Worm (Caenorhabditis elegans) whole organism, young adult: Measurements from ENCODE around the gene idpp-5.

Experiments used
- B0261.1 ChIP-seq: sonication (generic microtip); optimal IDR thresholded peaks from 2 replicates; lab custom pipeline; 2016; ENCODE audit warnings: mild to moderate bottlenecking, missing genetic modification characterization, moderate library complexity, missing compliant biosample characterization
- C06A6.2 ChIP-seq: fragments of 200-800 bp; sonication (Bioruptor generic); conservative IDR thresholded peaks from 2 replicates; pipeline ENCODE4 v1.3.6; 2022; ENCODE audit warnings: missing genetic modification characterization, missing compliant biosample characterization
- F37B4.10 ChIP-seq: fragments of 200-800 bp; sonication (Bioruptor generic); IDR thresholded peaks from 2 replicates; pipeline ENCODE4 v1.3.6; 2022; ENCODE audit warnings: missing genetic modification characterization, missing compliant biosample characterization
- F55B11.4 ChIP-seq: sonication (generic microtip); optimal IDR thresholded peaks from 2 replicates; lab custom pipeline; 2016; ENCODE audit warnings: missing compliant biosample characterization, missing genetic modification characterization, borderline replicate concordance; ENCODE audit not compliant: insufficient read depth
- F57C9.4 ChIP-seq: sonication (generic microtip); optimal IDR thresholded peaks from 2 replicates; lab custom pipeline; 2017; ENCODE audit warnings: mild to moderate bottlenecking, missing genetic modification characterization, missing compliant biosample characterization
- T07F8.4 ChIP-seq: sonication (generic microtip); optimal IDR thresholded peaks from 2 replicates; lab custom pipeline; 2016; ENCODE audit warnings: mild to moderate bottlenecking, missing genetic modification characterization, moderate library complexity, missing compliant biosample characterization
- attf-6 ChIP-seq: fragments of 200-800 bp; sonication (Bioruptor generic); IDR thresholded peaks from 2 replicates; pipeline ENCODE4 v1.3.6; 2022; ENCODE audit warnings: missing genetic modification reagents, missing genetic modification characterization, missing compliant biosample characterization
- bed-2 ChIP-seq: fragments of 200-800 bp; sonication (Bioruptor generic); IDR thresholded peaks from 2 replicates; pipeline ENCODE4 v1.3.6; 2022; ENCODE audit warnings: missing genetic modification reagents, missing genetic modification characterization, missing compliant biosample characterization
- cebp-1 ChIP-seq, 2 experiments: fragments of 200-800 bp in 1 of 2; sonication (Bioruptor generic) in 1 of 2; sonication (generic microtip) in 1 of 2; IDR thresholded peaks in 1 of 2; optimal IDR thresholded peaks in 1 of 2; 2 replicates each; pipeline versions ENCODE4 v1.3.6 to Lab custom; 2017 to 2022; ENCODE audit warnings: missing compliant biosample characterization in 2 of 2, missing genetic modification characterization in 2 of 2, mild to moderate bottlenecking in 1 of 2, missing genetic modification reagents in 1 of 2, moderate library complexity in 1 of 2
- ceh-91 ChIP-seq: fragments of 200-800 bp; sonication (Bioruptor generic); IDR thresholded peaks from 2 replicates; pipeline ENCODE4 v1.3.6; 2022; ENCODE audit warnings: missing genetic modification reagents, missing genetic modification characterization, missing compliant biosample characterization
- efl-1 ChIP-seq: fragments of 150-350 bp; optimal IDR thresholded peaks from 2 replicates; lab custom pipeline; 2014; ENCODE audit warnings: missing biosample characterization, missing genetic modification reagents, missing genetic modification characterization
- egl-44 ChIP-seq: fragments of 200-800 bp; sonication (Bioruptor generic); IDR thresholded peaks from 2 replicates; pipeline ENCODE4 v1.3.6; 2022; ENCODE audit warnings: missing genetic modification reagents, missing genetic modification characterization, missing compliant biosample characterization
- lag-1 ChIP-seq: fragments of 200-800 bp; sonication (Bioruptor generic); IDR thresholded peaks from 2 replicates; pipeline ENCODE4 v1.3.6; 2022; ENCODE audit warnings: missing genetic modification reagents, missing genetic modification characterization, missing compliant biosample characterization
- let-607 ChIP-seq, 2 experiments: fragments of 200-800 bp in 1 of 2; sonication (Bioruptor generic) in 1 of 2; sonication (generic microtip) in 1 of 2; optimal IDR thresholded peaks; 2 replicates each; lab custom pipeline; 2016 to 2018; ENCODE audit warnings: mild to moderate bottlenecking in 2 of 2, missing compliant biosample characterization in 2 of 2, missing genetic modification characterization in 2 of 2, moderate library complexity in 2 of 2, missing genotype in 1 of 2
- lsl-1 ChIP-seq: fragments of 200-800 bp; sonication (Bioruptor generic); optimal IDR thresholded peaks from 2 replicates; lab custom pipeline; 2018; ENCODE audit warnings: mild to moderate bottlenecking, missing genetic modification characterization, moderate library complexity, missing compliant biosample characterization
- madf-8 ChIP-seq: fragments of 200-800 bp; sonication (Bioruptor generic); conservative IDR thresholded peaks from 2 replicates; pipeline ENCODE4 v1.3.6; 2022; ENCODE audit warnings: missing genetic modification reagents, missing genetic modification characterization, missing compliant biosample characterization
- mcd-1 ChIP-seq: fragments of 200-800 bp; sonication (Bioruptor generic); IDR thresholded peaks from 2 replicates; pipeline ENCODE4 v1.3.6; 2022; ENCODE audit warnings: missing genetic modification reagents, missing genetic modification characterization, missing compliant biosample characterization
- nhr-27 ChIP-seq: fragments of 200-800 bp; sonication (Bioruptor generic); optimal IDR thresholded peaks from 2 replicates; lab custom pipeline; 2018; ENCODE audit warnings: mild to moderate bottlenecking, missing genetic modification characterization, moderate library complexity, missing compliant biosample characterization
- nhr-80 ChIP-seq: sonication (generic microtip); optimal IDR thresholded peaks from 2 replicates; lab custom pipeline; 2016; ENCODE audit warnings: missing genetic modification characterization, missing compliant biosample characterization
- pha-4 ChIP-seq: fragments of 150-350 bp; sonication (generic microtip); optimal IDR thresholded peaks from 2 replicates; lab custom pipeline; 2014; ENCODE audit warnings: missing biosample characterization, missing genetic modification reagents, missing genetic modification characterization
- snpc-1.3 ChIP-seq: sonication (generic microtip); optimal IDR thresholded peaks from 2 replicates; lab custom pipeline; 2017; ENCODE audit warnings: missing genetic modification characterization, mild to moderate bottlenecking, missing compliant biosample characterization, antibody characterized with exemption, moderate library complexity, missing genotype, missing genetic modification reagents; ENCODE audit not compliant: insufficient read depth
- snpc-3.4 ChIP-seq: sonication (generic microtip); optimal IDR thresholded peaks from 2 replicates; lab custom pipeline; 2017; ENCODE audit warnings: missing genetic modification characterization, mild to moderate bottlenecking, missing compliant biosample characterization, antibody characterized with exemption, moderate library complexity, missing genotype, missing genetic modification reagents
- sptf-2 ChIP-seq: fragments of 200-800 bp; sonication (Bioruptor generic); optimal IDR thresholded peaks from 2 replicates; lab custom pipeline; 2018; ENCODE audit warnings: mild to moderate bottlenecking, missing genetic modification characterization, missing compliant biosample characterization
- tbp1 ChIP-seq: fragments of 200-800 bp; sonication (Bioruptor generic); optimal IDR thresholded peaks from 2 replicates; lab custom pipeline; 2018; ENCODE audit warnings: mild to moderate bottlenecking, missing genetic modification characterization, missing compliant biosample characterization
- tlf-1 ChIP-seq: fragments of 200-800 bp; sonication (Bioruptor generic); optimal IDR thresholded peaks from 2 replicates; lab custom pipeline; 2018; ENCODE audit warnings: mild to moderate bottlenecking, missing genetic modification characterization, missing compliant biosample characterization
- unc-130 ChIP-seq: sonication (generic microtip); optimal IDR thresholded peaks from 2 replicates; lab custom pipeline; 2016; ENCODE audit warnings: missing genetic modification reagents, missing genetic modification characterization, missing compliant biosample characterization
- unc-62 ChIP-seq: fragments of 150-350 bp; optimal IDR thresholded peaks from 2 replicates; lab custom pipeline; 2014; ENCODE audit warnings: missing biosample characterization, missing genetic modification reagents, missing genetic modification characterization
- xnd-1 ChIP-seq: sonication (generic microtip); optimal IDR thresholded peaks from 2 replicates; lab custom pipeline; 2016; ENCODE audit warnings: missing genotype, missing genetic modification reagents, missing genetic modification characterization, missing compliant biosample characterization
- zfh-2 ChIP-seq: fragments of 200-800 bp; sonication (Bioruptor generic); conservative IDR thresholded peaks from 2 replicates; pipeline ENCODE4 v1.3.6; 2022; ENCODE audit warnings: missing genetic modification reagents, missing genetic modification characterization, missing compliant biosample characterization
- ztf-26 ChIP-seq: sonication (generic microtip); optimal IDR thresholded peaks from 2 replicates; lab custom pipeline; 2017; ENCODE audit warnings: missing genetic modification characterization, missing compliant biosample characterization
- ztf-3 ChIP-seq: fragments of 200-800 bp; sonication (Bioruptor generic); optimal IDR thresholded peaks from 2 replicates; lab custom pipeline; 2018; ENCODE audit warnings: mild to moderate bottlenecking, missing genetic modification characterization, missing compliant biosample characterization

The idpp-5 gene

ce11 chrX:3819697-3820096 lies 27.1 kb upstream of the idpp-5 start:
- TF ChIP-seq bed-2 (GFP tag; lab: Robert Waterston, UW) (no peak), B0261.1 (tag; lab: Kevin White, UChicago) (no peak), cebp-1 (GFP tag; IDR thresholded peaks at IDR 0.05; lab: Robert Waterston, UW) (no peak), cebp-1 (tag; optimal IDR thresholded peaks at IDR 0.05; lab: Kevin White, UChicago) (peak; percentile 59), pha-4 (tag; lab: Kevin White, UChicago) (peak; percentile 63), ceh-91 (GFP tag; lab: Robert Waterston, UW) (no peak), efl-1 (no peak), snpc-1.3 (tag; lab: Kevin White, UChicago) (no peak), snpc-3.4 (no peak)

ce11 chrX:3818856-3819524 lies 26.4 kb upstream of the idpp-5 start:
- no peak for TF ChIP-seq T07F8.4
- peak; percentile 35 for TF ChIP-seq nhr-80 (tag; lab: Kevin White, UChicago)

- TF ChIP-seq zfh-2 (GFP tag; lab: Robert Waterston, UW) (no peak), cebp-1 (GFP tag; IDR thresholded peaks at IDR 0.05; lab: Robert Waterston, UW) (no peak), cebp-1 (tag; optimal IDR thresholded peaks at IDR 0.05; lab: Kevin White, UChicago) (peak; percentile 72), C06A6.2 (GFP tag; lab: Robert Waterston, UW) (no peak), lsl-1 (GFP tag; lab: Kevin White, UChicago) (no peak), unc-62 (GFP tag; lab: Kevin White, UChicago) (peak; percentile 79), egl-44 (GFP tag; lab: Robert Waterston, UW) (no peak), nhr-80 (tag; lab: Kevin White, UChicago) (peak; percentile 35), snpc-1.3 (tag; lab: Kevin White, UChicago) (no peak)
These were observed 22.2 kb upstream of the idpp-5 start for ce11 chrX:3814827-3815226.

ce11 chrX:3807166-3807565 lies 14.6 kb upstream of the idpp-5 start, which contains the start of gene F35A5.1:
Gene F35A5.1, plus strand, starts transcription at chrX:3807466.
- TF ChIP-seq ztf-3 (GFP tag; lab: Kevin White, UChicago) = no peak
- TF ChIP-seq F37B4.10 (GFP tag; lab: Robert Waterston, UW) = no peak
- no peak for TF ChIP-seq pha-4 (tag; lab: Kevin White, UChicago)
- TF ChIP-seq F55B11.4 (tag; lab: Kevin White, UChicago) = no peak
- TF ChIP-seq lag-1 (GFP tag; lab: Robert Waterston, UW) = no peak
- no peak for TF ChIP-seq tbp1 (GFP tag; lab: Kevin White, UChicago)
- no peak for TF ChIP-seq tlf-1
- TF ChIP-seq nhr-27 = no peak
- no peak for TF ChIP-seq let-607 (tag; optimal IDR thresholded peaks at IDR 0.05; lab: Kevin White, UChicago)
- no peak for TF ChIP-seq mcd-1
- no peak for TF ChIP-seq xnd-1
- TF ChIP-seq ztf-26 (tag; lab: Kevin White, UChicago) = no peak
- TF ChIP-seq sptf-2 (GFP tag; lab: Kevin White, UChicago) = no peak
- no peak for TF ChIP-seq F57C9.4 (tag; lab: Kevin White, UChicago)
- no peak for TF ChIP-seq attf-6 (GFP tag; lab: Robert Waterston, UW)
- TF ChIP-seq madf-8 = no peak
- no peak for TF ChIP-seq unc-130 (GFP tag; lab: Kevin White, UChicago)
